Fruit fly (Drosophila melanogaster) whole organism, embryonic: Measurements from ENCODE around the gene CG1532.

Experiments
- ATbp ChIP-seq: fragments of 200-800 bp; sonication (Bioruptor generic); optimal IDR thresholded peaks from 2 replicates; lab custom pipeline; 2017; ENCODE audit warnings: missing biosample characterization, mild to moderate bottlenecking, missing genetic modification characterization, missing genetic modification reagents
- Asciz ChIP-seq: fragments of 200-800 bp; sonication (Bioruptor generic); optimal IDR thresholded peaks from 2 replicates; lab custom pipeline; 2017; ENCODE audit warnings: missing biosample characterization, mild to moderate bottlenecking, missing genetic modification characterization, missing genetic modification reagents
- Awh ChIP-seq: fragments of 200-800 bp; sonication (Bioruptor generic); IDR thresholded peaks from 2 replicates; pipeline ENCODE4, ENCODE4 v1.3.6; 2022; ENCODE audit warnings: missing biosample characterization, missing genetic modification characterization
- CG10462 ChIP-seq: fragments of 200-800 bp; sonication (Bioruptor generic); optimal IDR thresholded peaks from 2 replicates; lab custom pipeline; 2016; ENCODE audit warnings: missing biosample characterization, missing genetic modification characterization
- CG10979 ChIP-seq: fragments of 200-800 bp; sonication (Bioruptor generic); optimal IDR thresholded peaks from 2 replicates; lab custom pipeline; 2018; ENCODE audit warnings: missing biosample characterization, mild to moderate bottlenecking, missing genetic modification characterization, moderate library complexity
- CG11398 ChIP-seq: fragments of 200-800 bp; sonication (Bioruptor generic); optimal IDR thresholded peaks from 2 replicates; lab custom pipeline; 2016; ENCODE audit warnings: missing biosample characterization, missing genetic modification characterization
- CG11560 ChIP-seq: fragments of 200-800 bp; sonication (Bioruptor generic); IDR thresholded peaks from 3 replicates; pipeline ENCODE4 v1.3.6; 2022; ENCODE audit warnings: missing biosample characterization, missing genetic modification characterization
- CG13894 ChIP-seq: fragments of 200-800 bp; sonication (Bioruptor generic); optimal IDR thresholded peaks from 3 replicates; lab custom pipeline; 2018; ENCODE audit warnings: missing biosample characterization, mild to moderate bottlenecking, missing genetic modification characterization, moderate library complexity
- CG14014 ChIP-seq: fragments of 200-800 bp; sonication (Bioruptor generic); IDR thresholded peaks from 2 replicates; pipeline ENCODE4 v1.3.6; 2022; ENCODE audit warnings: missing biosample characterization, missing genetic modification characterization
- CG14667 ChIP-seq: fragments of 200-800 bp; sonication (Bioruptor generic); IDR thresholded peaks from 2 replicates; pipeline ENCODE4 v1.3.6; 2022; ENCODE audit warnings: missing biosample characterization, missing genetic modification characterization
- CG16779 ChIP-seq: fragments of 200-800 bp; sonication (Bioruptor generic); IDR thresholded peaks from 2 replicates; pipeline ENCODE4 v1.3.6; 2022; ENCODE audit warnings: missing biosample characterization, missing genetic modification characterization
- CG16813 ChIP-seq: fragments of 200-800 bp; sonication (Bioruptor generic); IDR thresholded peaks from 3 replicates; pipeline ENCODE4 v1.3.6; 2022; ENCODE audit warnings: missing biosample characterization, missing genetic modification characterization; ENCODE audit not compliant: partially characterized antibody
- CG18764 ChIP-seq: fragments of 200-800 bp; sonication (Bioruptor generic); optimal IDR thresholded peaks from 3 replicates; lab custom pipeline; 2016; ENCODE audit warnings: missing biosample characterization, missing genetic modification characterization
- CG30020 ChIP-seq: fragments of 200-800 bp; optimal IDR thresholded peaks from 2 replicates; lab custom pipeline; 2019; ENCODE audit warnings: missing biosample characterization, mild to moderate bottlenecking, missing genetic modification characterization, moderate library complexity
- CG7839 ChIP-seq: fragments of 200-800 bp; sonication (Bioruptor generic); optimal IDR thresholded peaks from 3 replicates; lab custom pipeline; 2018; ENCODE audit warnings: missing biosample characterization, mild to moderate bottlenecking, missing genetic modification characterization, moderate library complexity
- CG7987 ChIP-seq: fragments of 200-800 bp; sonication (Bioruptor generic); optimal IDR thresholded peaks from 2 replicates; lab custom pipeline; 2018; ENCODE audit warnings: missing biosample characterization, mild to moderate bottlenecking, missing genetic modification characterization, moderate library complexity
- CG8359 ChIP-seq: fragments of 200-800 bp; sonication (Bioruptor generic); optimal IDR thresholded peaks from 2 replicates; lab custom pipeline; 2017; ENCODE audit warnings: missing biosample characterization, mild to moderate bottlenecking, missing genetic modification characterization, borderline replicate concordance
- CTCF ChIP-seq: fragments of 200-800 bp; sonication (Bioruptor generic); optimal IDR thresholded peaks from 2 replicates; lab custom pipeline; 2017; ENCODE audit warnings: missing biosample characterization, mild to moderate bottlenecking, missing genetic modification characterization, moderate library complexity
- D19A ChIP-seq: fragments of 200-800 bp; optimal IDR thresholded peaks from 3 replicates; lab custom pipeline; 2019; ENCODE audit warnings: missing biosample characterization, mild to moderate bottlenecking, missing genetic modification characterization, moderate library complexity
- Dek ChIP-seq: fragments of 200-800 bp; sonication (Bioruptor generic); optimal IDR thresholded peaks from 3 replicates; lab custom pipeline; 2019; ENCODE audit warnings: missing biosample characterization, mild to moderate bottlenecking, missing genetic modification characterization, moderate library complexity
- E2f1 ChIP-seq: fragments of 200-800 bp; sonication (Bioruptor generic); IDR thresholded peaks from 2 replicates; pipeline ENCODE4 v1.3.6; 2022; ENCODE audit warnings: missing biosample characterization, missing genetic modification characterization
- H15 ChIP-seq: fragments of 200-800 bp; sonication (Bioruptor generic); IDR thresholded peaks from 3 replicates; pipeline ENCODE4 v1.3.6; 2022; ENCODE audit warnings: missing biosample characterization, missing genetic modification characterization
- H2.0 ChIP-seq: fragments of 200-800 bp; sonication (Bioruptor generic); IDR thresholded peaks from 2 replicates; pipeline ENCODE4 v1.3.6; 2022; ENCODE audit warnings: missing biosample characterization, missing genetic modification characterization
- HHEX ChIP-seq: fragments of 200-800 bp; sonication (Bioruptor generic); optimal IDR thresholded peaks from 3 replicates; lab custom pipeline; 2017; ENCODE audit warnings: missing biosample characterization, mild to moderate bottlenecking, missing genetic modification characterization, missing genetic modification reagents
- Mad ChIP-seq: fragments of 200-800 bp; sonication (Bioruptor generic); optimal IDR thresholded peaks from 2 replicates; lab custom pipeline; 2016; ENCODE audit warnings: missing biosample characterization, missing genetic modification characterization
- NK7.1 ChIP-seq: fragments of 200-800 bp; sonication (Bioruptor generic); optimal IDR thresholded peaks from 3 replicates; lab custom pipeline; 2016; ENCODE audit warnings: missing biosample characterization, missing genetic modification characterization
- Trl ChIP-seq, 3 experiments: fragments of >200 bp in 2 of 3; fragments of 200-800 bp in 1 of 3; sonication (Bioruptor generic) in 1 of 3; optimal IDR thresholded peaks; 2 replicates in 1 of 3; 3 replicates in 2 of 3; lab custom pipeline; 2016 to 2017; ENCODE audit warnings: missing biosample characterization in 1 of 3, missing genetic modification characterization in 1 of 3
- ato ChIP-seq: fragments of 200-800 bp; sonication (Bioruptor generic); IDR thresholded peaks from 2 replicates; pipeline ENCODE4 v1.3.6; 2022; ENCODE audit warnings: missing biosample characterization, missing genetic modification characterization; ENCODE audit not compliant: partially characterized antibody
- bbx ChIP-seq: fragments of 200-800 bp; sonication (Bioruptor generic); IDR thresholded peaks from 2 replicates; pipeline ENCODE4 v1.3.6; 2022; ENCODE audit warnings: missing biosample characterization, missing genetic modification characterization; ENCODE audit not compliant: partially characterized antibody
- caup ChIP-seq: fragments of 200-800 bp; sonication (Bioruptor generic); optimal IDR thresholded peaks from 3 replicates; lab custom pipeline; 2017; ENCODE audit warnings: missing biosample characterization, mild to moderate bottlenecking, missing genetic modification characterization, moderate library complexity; ENCODE audit not compliant: severe bottlenecking
- croc ChIP-seq: fragments of 200-800 bp; sonication (Bioruptor generic); conservative IDR thresholded peaks from 3 replicates; pipeline ENCODE4 v1.3.6; 2022; ENCODE audit warnings: missing biosample characterization, missing genetic modification characterization
- da ChIP-seq: fragments of 200-800 bp; sonication (Bioruptor generic); optimal IDR thresholded peaks from 2 replicates; lab custom pipeline; 2016; ENCODE audit warnings: missing biosample characterization, missing genetic modification characterization
- dmrt11E ChIP-seq: fragments of 200-800 bp; sonication (Bioruptor generic); optimal IDR thresholded peaks from 3 replicates; lab custom pipeline; 2018; ENCODE audit warnings: missing biosample characterization, mild to moderate bottlenecking, missing genetic modification characterization, moderate library complexity
- en ChIP-seq: fragments of 200-800 bp; sonication (Bioruptor generic); optimal IDR thresholded peaks from 2 replicates; lab custom pipeline; 2016; ENCODE audit warnings: missing biosample characterization, missing genetic modification characterization
- fd3F ChIP-seq: fragments of 200-800 bp; sonication (Bioruptor generic); optimal IDR thresholded peaks from 2 replicates; lab custom pipeline; 2018; ENCODE audit warnings: missing biosample characterization, mild to moderate bottlenecking, missing genetic modification characterization, moderate library complexity
- ftz-f1 ChIP-seq: fragments of 200-800 bp; sonication (Bioruptor generic); optimal IDR thresholded peaks from 2 replicates; lab custom pipeline; 2016; ENCODE audit warnings: missing biosample characterization, missing genetic modification characterization
- gfzf ChIP-seq: fragments of 200-800 bp; sonication (Bioruptor generic); optimal IDR thresholded peaks from 2 replicates; lab custom pipeline; 2016; ENCODE audit warnings: missing biosample characterization, mild to moderate bottlenecking, missing genetic modification characterization, moderate library complexity
- hbn ChIP-seq: fragments of 200-800 bp; sonication (Bioruptor generic); IDR thresholded peaks from 2 replicates; pipeline ENCODE4 v1.3.6; 2022; ENCODE audit warnings: missing biosample characterization, missing genetic modification characterization; ENCODE audit not compliant: partially characterized antibody
- hkb ChIP-seq, 2 experiments: fragments of 200-800 bp in 1 of 2; fragments of >200 bp in 1 of 2; sonication (Bioruptor generic) in 1 of 2; IDR thresholded peaks in 1 of 2; optimal IDR thresholded peaks in 1 of 2; 2 replicates each; pipeline versions ENCODE4 v1.3.6 to Lab custom; 2017 to 2022; ENCODE audit warnings: missing biosample characterization in 1 of 2, missing genetic modification characterization in 1 of 2
- oc ChIP-seq: fragments of 200-800 bp; sonication (Bioruptor generic); optimal IDR thresholded peaks from 2 replicates; lab custom pipeline; 2018; ENCODE audit warnings: missing biosample characterization, mild to moderate bottlenecking, missing genetic modification characterization, moderate library complexity
- pb ChIP-seq: fragments of 200-800 bp; sonication (Bioruptor generic); optimal IDR thresholded peaks from 3 replicates; lab custom pipeline; 2016; ENCODE audit warnings: missing biosample characterization, missing genetic modification characterization
- pho ChIP-seq: fragments of 200-800 bp; sonication (Bioruptor generic); optimal IDR thresholded peaks from 2 replicates; lab custom pipeline; 2016; ENCODE audit warnings: missing biosample characterization, missing genetic modification characterization
- pros ChIP-seq: fragments of 200-800 bp; sonication (Bioruptor generic); optimal IDR thresholded peaks from 3 replicates; lab custom pipeline; 2019; ENCODE audit warnings: missing biosample characterization, mild to moderate bottlenecking, missing genetic modification characterization, moderate library complexity
- repo ChIP-seq: fragments of 200-800 bp; sonication (Bioruptor generic); optimal IDR thresholded peaks from 2 replicates; lab custom pipeline; 2016; ENCODE audit warnings: missing biosample characterization, missing genetic modification characterization
- rib ChIP-seq: fragments of 200-800 bp; sonication (Bioruptor generic); IDR thresholded peaks from 2 replicates; pipeline ENCODE4 v1.3.6; 2022; ENCODE audit warnings: missing biosample characterization, missing genetic modification characterization
- sisA ChIP-seq: fragments of 200-800 bp; sonication (Bioruptor generic); IDR thresholded peaks from 2 replicates; pipeline ENCODE4 v1.3.6; 2022; ENCODE audit warnings: missing biosample characterization, missing genetic modification characterization
- tgo ChIP-seq: fragments of 200-800 bp; sonication (Bioruptor generic); IDR thresholded peaks from 3 replicates; pipeline ENCODE4 v1.3.6; 2022; ENCODE audit warnings: missing biosample characterization, missing genetic modification characterization
- tio ChIP-seq: fragments of 200-800 bp; sonication (Bioruptor generic); optimal IDR thresholded peaks from 2 replicates; lab custom pipeline; 2017; ENCODE audit warnings: missing biosample characterization, missing genetic modification characterization, inconsistent platforms
- tx ChIP-seq: fragments of 200-800 bp; sonication (Bioruptor generic); optimal IDR thresholded peaks from 2 replicates; lab custom pipeline; 2016; ENCODE audit warnings: missing biosample characterization, missing genetic modification characterization
- unpg ChIP-seq: fragments of 200-800 bp; sonication (Bioruptor generic); optimal IDR thresholded peaks from 3 replicates; lab custom pipeline; 2018; ENCODE audit warnings: missing biosample characterization, mild to moderate bottlenecking, missing genetic modification characterization, moderate library complexity

The CG1532 gene

DNA sequence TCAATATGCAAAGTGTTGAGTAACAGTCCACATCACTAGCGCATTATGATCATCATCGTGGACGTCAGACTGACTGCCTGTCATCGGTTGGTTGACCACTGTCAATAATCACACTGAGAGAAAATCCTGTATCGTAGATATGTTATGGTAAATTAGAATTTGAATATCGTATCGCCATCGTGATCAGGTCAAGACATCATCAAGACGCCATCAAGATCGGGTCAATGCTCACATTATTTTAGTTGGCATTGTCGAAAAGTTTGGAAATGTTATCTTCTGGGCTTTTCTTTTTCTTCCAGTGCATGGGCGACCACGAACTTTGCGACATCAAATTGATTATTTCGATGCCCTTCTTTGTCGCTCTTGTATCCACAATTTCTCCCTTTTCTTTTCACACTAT lies 30.8 kb upstream of the CG1532 start (continued):
- TF ChIP-seq CG8359 (peak; percentile 77), tgo (GFP tag; lab: Robert Waterston, UW) (peak; percentile 84), ATbp (GFP tag; lab: Kevin White, UChicago) (peak; percentile 94), CG11398 (GFP tag; lab: Kevin White, UChicago) (peak; percentile 92), sisA (peak; percentile 87), repo (GFP tag; lab: Kevin White, UChicago) (peak; percentile 87), en (GFP tag; lab: Kevin White, UChicago) (peak; percentile 84), Asciz (GFP tag; lab: Kevin White, UChicago) (peak; percentile 91), CG11560 (tag; lab: Robert Waterston, UW) (peak; percentile 58; the same call in 1 of the 3 replicates), caup (GFP tag; lab: Kevin White, UChicago) (peak; percentile 77), H15 (peak; percentile 80), CG14014 (GFP tag; lab: Robert Waterston, UW) (peak; percentile 75), oc (peak; percentile 93), gfzf (no peak), da (GFP tag; lab: Kevin White, UChicago) (peak; percentile 73), CG7839 (tag; lab: Kevin White, UChicago) (peak; percentile 93), croc (GFP tag; lab: Robert Waterston, UW) (peak; percentile 72), ato (no peak), fd3F (peak; percentile 83), CG18764 (GFP tag; lab: Kevin White, UChicago) (peak; percentile 79), HHEX (GFP tag; lab: Kevin White, UChicago) (peak; percentile 83), E2f1 (GFP tag; lab: Robert Waterston, UW) (peak; percentile 72), dmrt11E (peak; percentile 90), CG7987 (GFP tag; lab: Kevin White, UChicago) (peak; percentile 32), CG14667 (GFP tag; lab: Robert Waterston, UW) (peak; percentile 78), CG10979 (tag; lab: Kevin White, UChicago) (peak; percentile 91), CG13894 (tag; lab: Kevin White, UChicago) (no peak), CTCF (GFP tag; lab: Kevin White, UChicago) (no peak), Mad (peak; percentile 86), CG30020 (peak; percentile 26), tio (GFP tag; lab: Kevin White, UChicago) (peak; percentile 82), hbn (GFP tag; lab: Robert Waterston, UW) (no peak), pb (GFP tag; lab: Kevin White, UChicago) (peak; percentile 93), NK7.1 (peak; percentile 86), pros (GFP tag; lab: Kevin White, UChicago) (peak; percentile 72), rib (GFP tag; lab: Robert Waterston, UW) (no peak), Awh (GFP tag; lab: Robert Waterston, UW) (peak; percentile 81), pho (GFP tag; lab: Kevin White, UChicago) (peak; percentile 79), CG16779 (GFP tag; lab: Robert Waterston, UW) (peak; percentile 68; the same call in 1 of the 2 replicates), Trl (optimal IDR thresholded peaks at IDR 0.05; lab: Kevin White, UChicago) (no peak), Trl (GFP tag; optimal IDR thresholded peaks at IDR 0.05; lab: Kevin White, UChicago) (peak; percentile 84), tx (GFP tag; lab: Kevin White, UChicago) (peak; percentile 89), hkb (optimal IDR thresholded peaks at IDR 0.05; lab: Kevin White, UChicago) (no peak), hkb (GFP tag; IDR thresholded peaks at IDR 0.05; lab: Robert Waterston, UW) (peak; percentile 89), unpg (GFP tag; lab: Kevin White, UChicago) (peak; percentile 96), bbx (GFP tag; lab: Robert Waterston, UW) (no peak), D19A (peak; percentile 60), CG10462 (GFP tag; lab: Kevin White, UChicago) (peak; percentile 85), ftz-f1 (GFP tag; lab: Kevin White, UChicago) (no peak), H2.0 (peak; percentile 90), Dek (tag; lab: Kevin White, UChicago) (peak; percentile 89), CG16813 (GFP tag; lab: Robert Waterston, UW) (no peak)
